Fruit fly (Drosophila melanogaster): Measurements from ENCODE around the gene CG9981.
A peak's percentile ranks its signal among the peaks of the same experiment; 100 is the strongest.

The CG9981 gene

DNA sequence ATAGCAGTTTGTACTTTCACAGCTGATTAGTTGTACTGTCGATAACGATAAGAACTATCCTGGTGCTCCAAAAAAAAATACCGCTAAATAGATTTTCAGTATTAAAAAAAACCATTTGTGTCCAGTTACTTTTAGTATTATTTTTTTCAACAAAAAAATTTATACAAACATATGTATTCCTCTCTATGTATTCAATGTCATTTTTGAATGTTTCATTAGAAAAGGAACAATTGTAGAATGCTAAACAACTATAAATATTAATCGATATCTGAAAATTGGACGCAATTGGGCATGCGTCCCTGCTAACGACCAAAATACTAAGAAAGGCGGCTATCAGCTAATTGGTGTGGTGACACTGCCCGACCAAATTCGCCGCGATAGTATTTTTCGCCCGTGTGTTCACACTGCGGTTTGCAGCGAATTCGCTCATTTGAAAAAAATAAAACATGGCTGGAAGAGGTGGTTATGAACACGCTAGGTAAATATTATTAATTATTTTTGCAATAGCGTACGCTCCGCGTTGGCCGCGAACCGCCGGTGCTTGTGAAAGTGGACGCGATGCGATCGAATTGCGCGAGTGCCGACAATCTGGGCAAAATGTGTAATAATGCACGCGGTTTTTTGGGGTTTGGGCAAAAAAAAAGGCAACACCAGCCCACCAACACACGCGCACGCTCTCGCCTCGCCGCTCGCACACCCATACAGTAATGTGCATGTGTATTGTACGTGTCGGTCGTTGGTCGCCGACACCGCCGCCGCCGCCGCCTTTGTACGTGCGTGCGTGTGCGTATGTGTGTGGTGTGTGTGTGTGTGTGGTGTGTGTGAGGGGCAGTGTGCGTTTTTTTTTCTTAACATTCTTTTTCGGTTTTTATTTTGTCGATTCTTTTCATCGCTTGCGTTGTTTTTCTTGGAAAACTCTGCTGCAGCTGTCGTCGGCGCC is 43.6 kb upstream of the CG9981 start, which contains the start of the genes CG34015 and eIF4H1 (continued):
- TF ChIP-seq CG32006 (GFP tag; optimal IDR thresholded peaks at IDR 0.05) (peak; percentile 55), fd59A (GFP tag; optimal IDR thresholded peaks at IDR 0.05) (peak; percentile 43), Eip78C (GFP tag) (peak; percentile 88), Eip93F (GFP tag; optimal IDR thresholded peaks at IDR 0.05) (no peak), CG6276 (GFP tag; optimal IDR thresholded peaks at IDR 0.05) (peak; percentile 84)

DNA sequence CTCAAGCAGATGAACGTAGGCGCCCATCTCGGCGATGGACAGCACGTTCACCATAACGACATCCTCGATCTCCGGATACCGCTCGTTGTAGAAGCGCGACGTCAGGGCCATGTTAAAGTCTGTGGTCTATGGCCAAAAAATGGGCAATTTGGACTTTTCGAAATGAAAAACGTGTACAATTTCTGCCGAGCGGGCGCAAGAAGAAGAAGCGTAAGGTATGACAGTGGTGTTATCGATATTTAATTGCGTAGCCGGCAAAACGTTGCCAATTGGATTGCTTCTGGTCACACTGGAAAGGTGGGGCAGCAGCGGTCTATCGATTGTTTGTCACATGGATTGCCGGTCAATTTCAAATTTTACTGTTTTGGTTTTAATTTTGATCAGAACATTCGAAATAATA is 41.8 kb upstream of the CG9981 start, which contains the start of gene eIF2alpha:
eIF2alpha (minus strand) TSS at position 225 of the 400 bp plus-strand sequence.
- TF ChIP-seq dsx (GFP tag; optimal IDR thresholded peaks at IDR 0.05; ENCODE audit: poor library complexity, severe bottlenecking), result no peak
- peak; percentile 0 for TF ChIP-seq esn (GFP tag; optimal IDR thresholded peaks at IDR 0.05)
- TF ChIP-seq Hr38 (GFP tag; optimal IDR thresholded peaks at IDR 0.05), result no peak
- TF ChIP-seq Lpt (GFP tag; optimal IDR thresholded peaks at IDR 0.05), result no peak
- TF ChIP-seq CG9139 (GFP tag; optimal IDR thresholded peaks at IDR 0.05), result no peak
- peak; percentile 67 for TF ChIP-seq svp (GFP tag)
- no peak for TF ChIP-seq CG3032 (tag; optimal IDR thresholded peaks at IDR 0.05)
- no peak for TF ChIP-seq fd59A (GFP tag; optimal IDR thresholded peaks at IDR 0.05)
- TF ChIP-seq Eip78C (GFP tag), result peak; percentile 22
- TF ChIP-seq CG34406 (GFP tag; optimal IDR thresholded peaks at IDR 0.05), result no peak
- TF ChIP-seq Met (GFP tag; optimal IDR thresholded peaks at IDR 0.05), result no peak
- TF ChIP-seq achi (GFP tag; optimal IDR thresholded peaks at IDR 0.05), result no peak
- TF ChIP-seq CG6854 (GFP tag; optimal IDR thresholded peaks at IDR 0.05), result no peak

DNA sequence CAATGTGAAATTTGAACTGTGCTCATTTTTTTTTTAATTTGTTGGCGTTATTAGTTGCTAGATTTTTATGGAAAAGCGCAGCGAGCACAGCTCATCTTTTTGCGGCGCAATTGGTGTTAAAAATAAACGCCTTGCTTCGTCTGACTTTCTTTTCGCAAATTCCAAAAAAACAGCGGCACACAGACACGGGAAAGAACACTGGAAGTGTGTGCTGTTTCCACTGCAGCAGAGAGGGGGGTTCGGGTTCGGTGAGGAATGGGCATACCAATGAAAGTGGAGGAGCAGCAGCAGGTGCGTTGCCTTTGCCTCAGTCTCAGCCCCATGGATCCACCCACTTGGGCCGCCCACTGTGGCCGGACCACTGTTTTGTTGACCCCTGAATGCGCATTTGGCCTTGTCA is 37.4 kb upstream of the CG9981 start:
- peak; percentile 77 for TF ChIP-seq svp (GFP tag)
- no peak for TF ChIP-seq CG4318 (GFP tag; optimal IDR thresholded peaks at IDR 0.05)
- TF ChIP-seq Eip78C (GFP tag), result peak; percentile 28

DNA sequence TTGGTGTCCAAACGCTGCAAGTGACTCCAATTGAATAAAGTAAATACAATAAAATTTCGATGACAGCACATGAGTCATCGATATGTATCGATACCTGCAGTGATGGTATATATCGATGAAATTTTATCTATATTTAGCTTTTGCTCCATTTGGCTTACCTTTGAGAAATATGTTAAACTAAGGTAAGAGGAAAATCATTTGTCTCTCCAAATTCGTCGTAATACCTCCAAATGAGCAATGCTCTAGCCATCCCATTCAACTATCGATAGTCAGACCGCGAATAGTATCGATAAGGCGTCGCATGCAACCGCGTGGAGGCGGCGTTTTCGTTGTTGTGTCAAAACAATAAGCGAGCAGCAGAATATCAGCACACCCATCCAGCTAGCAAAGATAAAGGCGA is 36.3 kb upstream of the CG9981 start, which contains the start of the genes Cdc50 and rngo:
Cdc50 (minus strand) TSS at position 52 of the 400 bp plus-strand sequence.
rngo (plus strand) TSS at position 189 of the 400 bp plus-strand sequence.
- TF ChIP-seq Hr4 (GFP tag; optimal IDR thresholded peaks at IDR 0.05) (no peak), lz (GFP tag; optimal IDR thresholded peaks at IDR 0.05) (peak; percentile 57), CG6808 (GFP tag; optimal IDR thresholded peaks at IDR 0.05) (no peak), Eip75B (GFP tag; optimal IDR thresholded peaks at IDR 0.05) (no peak), fd85E (GFP tag; optimal IDR thresholded peaks at IDR 0.05) (no peak), achi (GFP tag; optimal IDR thresholded peaks at IDR 0.05) (no peak), esn (GFP tag; optimal IDR thresholded peaks at IDR 0.05) (peak; percentile 52), Ets96B (tag; optimal IDR thresholded peaks at IDR 0.05) (no peak), CG31627 (GFP tag; optimal IDR thresholded peaks at IDR 0.05) (peak; percentile 32), CG3032 (tag; optimal IDR thresholded peaks at IDR 0.05) (peak; percentile 21)

DNA sequence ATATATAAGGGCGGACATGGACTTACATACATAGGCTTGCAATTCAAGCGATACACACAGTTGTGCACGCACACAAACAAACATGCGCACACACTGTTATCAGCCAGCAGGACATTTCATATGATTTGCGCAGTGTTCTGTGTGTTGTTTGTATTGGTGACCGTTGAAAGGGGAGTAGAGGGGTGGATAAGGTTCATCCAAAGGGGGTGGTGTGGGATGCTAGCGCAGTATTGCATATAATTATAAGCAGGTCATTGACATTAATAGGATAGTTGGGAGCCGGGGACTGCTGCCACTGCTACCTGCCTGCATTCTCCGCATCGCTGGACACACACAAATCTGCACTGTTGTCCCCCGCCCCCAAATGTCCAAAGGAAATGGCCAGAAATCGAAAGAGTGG is 23.6 kb upstream of the CG9981 start:
- TF ChIP-seq Lpt (GFP tag; optimal IDR thresholded peaks at IDR 0.05) (no peak), CG3919 (GFP tag; optimal IDR thresholded peaks at IDR 0.05) (no peak), ss (GFP tag; optimal IDR thresholded peaks at IDR 0.05) (no peak)

DNA sequence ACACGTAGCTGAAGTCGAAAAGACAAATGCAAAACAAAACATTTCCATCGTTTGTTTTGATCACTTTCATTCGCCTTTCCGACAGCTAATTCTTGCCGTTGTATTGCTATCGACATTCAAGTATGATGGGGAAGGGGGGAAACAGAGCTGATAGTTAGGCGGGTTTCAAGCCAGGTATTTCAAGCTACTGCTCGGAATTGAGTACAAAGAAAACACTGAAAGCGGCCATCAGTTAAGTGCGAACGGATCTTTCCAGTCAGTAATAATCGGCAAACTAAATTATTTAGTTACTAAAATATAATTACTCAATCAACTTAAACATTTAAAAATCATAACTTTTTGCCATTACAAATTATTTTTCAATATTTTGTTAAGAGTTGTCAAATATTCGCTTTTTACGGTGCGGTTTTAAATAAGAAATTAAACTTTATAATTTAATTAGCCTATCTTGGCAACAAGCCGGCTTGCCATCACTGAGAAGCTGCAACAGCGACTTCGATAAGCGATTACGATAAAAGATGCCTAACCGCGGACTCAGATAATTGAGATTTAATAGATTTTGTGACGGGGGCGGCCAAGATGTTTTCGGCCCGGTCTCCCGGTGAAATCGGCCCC is 23.0 kb upstream of the CG9981 start:
- no peak for TF ChIP-seq dac (GFP tag; optimal IDR thresholded peaks at IDR 0.05)
- TF ChIP-seq esn (GFP tag; optimal IDR thresholded peaks at IDR 0.05), result peak; percentile 33
